Fruit fly (Drosophila melanogaster) whole organism, prepupa: ENCODE data around the gene Mp.
A peak's percentile ranks its signal among the peaks of the same experiment; 100 is the strongest.

Source experiments
- Blimp-1 ChIP-seq: fragments of 200-800 bp; sonication (Bioruptor generic); optimal IDR thresholded peaks from 3 replicates; lab custom pipeline; 2017; ENCODE audit warnings: missing biosample characterization, missing genetic modification characterization, mild to moderate bottlenecking, moderate library complexity, missing genetic modification reagents
- CG32006 ChIP-seq: fragments of 200-800 bp; sonication (Bioruptor generic); optimal IDR thresholded peaks from 3 replicates; lab custom pipeline; 2017; ENCODE audit warnings: missing biosample characterization, mild to moderate bottlenecking, missing genetic modification characterization
- Eip78C ChIP-seq: fragments of 200-800 bp; sonication (Bioruptor generic); peaks from one replicate; lab custom pipeline; 2016; ENCODE audit warnings: missing biosample characterization, missing genetic modification characterization
- Lpt ChIP-seq: fragments of 200-800 bp; sonication (Bioruptor generic); optimal IDR thresholded peaks from 3 replicates; lab custom pipeline; 2016; ENCODE audit warnings: missing biosample characterization, missing genetic modification characterization
- Sox15 ChIP-seq: fragments of 200-800 bp; sonication (Bioruptor generic); optimal IDR thresholded peaks from 3 replicates; lab custom pipeline; 2016; ENCODE audit warnings: missing biosample characterization, missing genetic modification characterization
- vri ChIP-seq: fragments of 200-800 bp; sonication (Bioruptor generic); optimal IDR thresholded peaks from 3 replicates; lab custom pipeline; 2016; ENCODE audit warnings: missing biosample characterization, mild to moderate bottlenecking, missing genetic modification characterization

dm6 chr3L:6996907-6997306 is 1.7 kb upstream of the Mp start:
- TF ChIP-seq Eip78C (GFP tag; lab: Kevin White, UChicago) = peak; percentile 85
- no peak for TF ChIP-seq Blimp-1 (GFP tag; lab: Kevin White, UChicago)
- TF ChIP-seq vri (GFP tag; lab: Kevin White, UChicago) = no peak
- peak; percentile 23 for TF ChIP-seq Lpt (GFP tag; lab: Kevin White, UChicago)
- peak; percentile 19 for TF ChIP-seq Sox15 (GFP tag; lab: Kevin White, UChicago)
- peak; percentile 80 for TF ChIP-seq CG32006 (GFP tag; lab: Kevin White, UChicago)
